Worm (Caenorhabditis elegans): Measurements from ENCODE around the gene AH6.17.

DNA sequence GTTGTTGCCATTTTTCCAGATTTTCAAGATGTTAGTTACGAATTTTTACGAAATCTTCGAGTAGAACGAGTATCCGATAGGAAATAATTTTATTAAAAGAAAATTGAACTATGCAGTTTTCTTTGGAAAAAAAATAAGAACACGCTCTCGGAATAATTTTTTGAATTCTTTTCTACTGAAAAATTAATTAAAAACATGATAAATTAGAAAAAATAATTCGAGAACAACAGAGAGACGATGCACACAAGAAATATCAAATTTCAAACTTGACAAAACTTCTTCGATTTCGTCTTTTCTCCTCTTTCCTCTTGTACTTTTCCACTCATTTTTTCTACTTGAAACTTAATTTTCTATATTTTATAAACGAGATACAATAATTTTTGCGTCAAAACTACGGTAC, 37.0 kb downstream of the AH6.17 start, which contains the start of gene F35H8.4:
- TF ChIP-seq pha-4 (tag; optimal IDR thresholded peaks at IDR 0.05) (no peak), mep-1 (tag; optimal IDR thresholded peaks at IDR 0.05) (no peak)

Data from whole organism, mixed stage, embryonic.